Worm (Caenorhabditis elegans) whole organism, L3 larva: ENCODE results near the gene H43I07.4.

Experiments
- R02D3.7 ChIP-seq: fragments of 150-350 bp; optimal IDR thresholded peaks from 2 replicates; lab custom pipeline; 2014; ENCODE audit warnings: missing biosample characterization, missing genetic modification characterization
- aly-2 ChIP-seq: fragments of 150-350 bp; optimal IDR thresholded peaks from 2 replicates; lab custom pipeline; 2014; ENCODE audit warnings: missing biosample characterization, missing genetic modification characterization
- ceh-16 ChIP-seq: sonication (generic microtip); optimal IDR thresholded peaks from 2 replicates; lab custom pipeline; 2017; ENCODE audit warnings: missing biosample characterization, missing genetic modification characterization
- ceh-28 ChIP-seq: fragments of 150-350 bp; optimal IDR thresholded peaks from 2 replicates; lab custom pipeline; 2014; ENCODE audit warnings: missing biosample characterization, missing genetic modification reagents, missing genetic modification characterization
- ceh-82 ChIP-seq: fragments of 150-350 bp; optimal IDR thresholded peaks from 2 replicates; lab custom pipeline; 2014; ENCODE audit warnings: missing biosample characterization, missing genetic modification characterization
- ceh-9 ChIP-seq: sonication (generic microtip); optimal IDR thresholded peaks from 2 replicates; lab custom pipeline; 2018; ENCODE audit warnings: missing biosample characterization, missing genetic modification characterization
- daf-12 ChIP-seq: fragments of 150-350 bp; optimal IDR thresholded peaks from 2 replicates; lab custom pipeline; 2014; ENCODE audit warnings: missing biosample characterization, missing genetic modification reagents, missing genetic modification characterization
- elt-1 ChIP-seq: fragments of 150-350 bp; optimal IDR thresholded peaks from 2 replicates; lab custom pipeline; 2014; ENCODE audit warnings: missing biosample characterization, missing genetic modification characterization
- elt-2 ChIP-seq: sonication (generic microtip); optimal IDR thresholded peaks from 2 replicates; lab custom pipeline; 2016; ENCODE audit warnings: missing genetic modification reagents, mild to moderate bottlenecking, missing genetic modification characterization, missing compliant biosample characterization
- elt-3 ChIP-seq, 3 experiments: fragments of 150-350 bp in 1 of 3; sonication (generic microtip) in 2 of 3; optimal IDR thresholded peaks; 2 replicates in 2 of 3; 4 replicates in 1 of 3; lab custom pipeline; 2014 to 2017; ENCODE audit warnings: missing biosample characterization in 3 of 3, missing genetic modification characterization in 3 of 3
- fkh-10 ChIP-seq: sonication (generic microtip); optimal IDR thresholded peaks from 2 replicates; lab custom pipeline; 2017; ENCODE audit warnings: missing biosample characterization, missing genetic modification reagents, missing genetic modification characterization
- fos-1 ChIP-seq: fragments of 150-350 bp; optimal IDR thresholded peaks from 2 replicates; lab custom pipeline; 2014; ENCODE audit warnings: missing biosample characterization, missing genetic modification characterization
- hmg-11 ChIP-seq: sonication (generic microtip); optimal IDR thresholded peaks from 2 replicates; lab custom pipeline; 2016; ENCODE audit warnings: missing genetic modification characterization, missing compliant biosample characterization
- jun-1 ChIP-seq: fragments of 150-350 bp; optimal IDR thresholded peaks from 2 replicates; lab custom pipeline; 2014; ENCODE audit warnings: missing biosample characterization, missing genetic modification reagents, missing genetic modification characterization
- lin-15B ChIP-seq: fragments of 150-350 bp; optimal IDR thresholded peaks from 2 replicates; lab custom pipeline; 2014; ENCODE audit warnings: missing biosample characterization, missing genetic modification characterization
- lin-39 ChIP-seq: fragments of 150-350 bp; optimal IDR thresholded peaks from 2 replicates; lab custom pipeline; 2018; ENCODE audit warnings: missing biosample characterization, missing genetic modification reagents, missing genetic modification characterization
- lsy-12 ChIP-seq: sonication (generic microtip); optimal IDR thresholded peaks from 2 replicates; lab custom pipeline; 2016; ENCODE audit warnings: mild to moderate bottlenecking, missing genetic modification characterization, missing compliant biosample characterization
- mdl-1 ChIP-seq: fragments of 150-350 bp; optimal IDR thresholded peaks from 2 replicates; lab custom pipeline; 2014; ENCODE audit warnings: missing biosample characterization, missing genetic modification characterization
- mml-1 ChIP-seq: fragments of 150-350 bp; sonication (generic microtip); optimal IDR thresholded peaks from 3 replicates; lab custom pipeline; 2014; ENCODE audit warnings: missing biosample characterization, missing genetic modification characterization
- nfya-1 ChIP-seq: sonication (generic microtip); optimal IDR thresholded peaks from 2 replicates; lab custom pipeline; 2017; ENCODE audit warnings: missing genetic modification characterization, mild to moderate bottlenecking, missing compliant biosample characterization, antibody characterized with exemption, moderate library complexity; ENCODE audit not compliant: insufficient read depth
- nhr-11 ChIP-seq: fragments of 150-350 bp; optimal IDR thresholded peaks from 2 replicates; lab custom pipeline; 2014; ENCODE audit warnings: missing biosample characterization, missing genetic modification characterization
- nhr-23 ChIP-seq: fragments of 150-350 bp; optimal IDR thresholded peaks from 2 replicates; lab custom pipeline; 2014; ENCODE audit warnings: missing biosample characterization, missing genetic modification reagents, missing genetic modification characterization
- nhr-237 ChIP-seq: fragments of 150-350 bp; optimal IDR thresholded peaks from 2 replicates; lab custom pipeline; 2014; ENCODE audit warnings: missing biosample characterization, missing genetic modification characterization
- nhr-25 ChIP-seq: sonication (generic microtip); optimal IDR thresholded peaks from 2 replicates; lab custom pipeline; 2017; ENCODE audit warnings: missing biosample characterization, missing genetic modification characterization
- nhr-28 ChIP-seq: fragments of 150-350 bp; optimal IDR thresholded peaks from 2 replicates; lab custom pipeline; 2014; ENCODE audit warnings: missing biosample characterization, missing genetic modification characterization
- nhr-43 ChIP-seq: sonication (generic microtip); optimal IDR thresholded peaks from 2 replicates; lab custom pipeline; 2016; ENCODE audit warnings: mild to moderate bottlenecking, missing genetic modification characterization, missing compliant biosample characterization; ENCODE audit not compliant: poor library complexity, severe bottlenecking
- nhr-67 ChIP-seq: fragments of 150-350 bp; optimal IDR thresholded peaks from 2 replicates; lab custom pipeline; 2014; ENCODE audit warnings: missing biosample characterization, missing genetic modification characterization
- nhr-76 ChIP-seq: fragments of 150-350 bp; sonication (generic microtip); optimal IDR thresholded peaks from 5 replicates; lab custom pipeline; 2014; ENCODE audit warnings: missing biosample characterization, missing genetic modification characterization
- skn-1 ChIP-seq: fragments of 150-350 bp; optimal IDR thresholded peaks from 2 replicates; lab custom pipeline; 2014; ENCODE audit warnings: missing biosample characterization, missing genetic modification characterization
- snpc-4 ChIP-seq: fragments of 150-350 bp; optimal IDR thresholded peaks from 2 replicates; lab custom pipeline; 2014; ENCODE audit warnings: missing biosample characterization, missing genetic modification characterization
- tbx-2 ChIP-seq: sonication (generic microtip); optimal IDR thresholded peaks from 2 replicates; lab custom pipeline; 2016; ENCODE audit warnings: mild to moderate bottlenecking, missing genetic modification characterization, missing compliant biosample characterization
- unc-39 ChIP-seq: sonication (generic microtip); optimal IDR thresholded peaks from 4 replicates; lab custom pipeline; 2017; ENCODE audit warnings: missing biosample characterization, missing genetic modification characterization
- unc-62 ChIP-seq: fragments of 150-350 bp; sonication (generic microtip); optimal IDR thresholded peaks from 4 replicates; lab custom pipeline; 2014; ENCODE audit warnings: missing biosample characterization, missing genetic modification reagents, missing genetic modification characterization
- zag-1 ChIP-seq: fragments of 150-350 bp; optimal IDR thresholded peaks from 2 replicates; lab custom pipeline; 2014; ENCODE audit warnings: missing biosample characterization, missing genetic modification characterization
- ztf-4 ChIP-seq: fragments of 150-350 bp; optimal IDR thresholded peaks from 2 replicates; lab custom pipeline; 2014; ENCODE audit warnings: missing biosample characterization, missing genetic modification characterization

H43I07.4 gene

ce11 chrV:4204421-4204820 lies 11.5 kb upstream of the H43I07.4 start, which contains the start of gene H43I07.1:
H43I07.1 (plus strand) TSS chrV:4204721.
- TF ChIP-seq lin-39 (tag; lab: Kevin White, UChicago) (no peak), ceh-16 (tag; lab: Kevin White, UChicago) (no peak), nhr-43 (tag; lab: Kevin White, UChicago) (no peak), daf-12 (tag; lab: Kevin White, UChicago) (no peak), lin-15B (tag; lab: Kevin White, UChicago) (no peak), mdl-1 (tag; lab: Kevin White, UChicago) (no peak), nhr-76 (tag; lab: Kevin White, UChicago) (no peak), nhr-23 (tag; lab: Kevin White, UChicago) (no peak), fkh-10 (GFP tag; lab: Kevin White, UChicago) (no peak), nhr-28 (tag; lab: Kevin White, UChicago) (no peak), nhr-25 (no peak), hmg-11 (tag; lab: Kevin White, UChicago) (no peak), ceh-82 (tag; lab: Kevin White, UChicago) (no peak), elt-2 (tag; lab: Kevin White, UChicago) (no peak), snpc-4 (tag; lab: Kevin White, UChicago) (no peak), tbx-2 (no peak), aly-2 (tag; lab: Kevin White, UChicago) (no peak)
- TF ChIP-seq, all 47 proteins: peak for 0

- TF ChIP-seq fkh-10 (GFP tag; lab: Kevin White, UChicago), result peak; percentile 75
- TF ChIP-seq mml-1 (tag; lab: Kevin White, UChicago), result no peak
- TF ChIP-seq, all 47 proteins: peak for 1
These were observed 4.4 kb upstream of the H43I07.4 start for ce11 chrV:4211521-4211920.

- TF ChIP-seq nhr-76 (tag; lab: Kevin White, UChicago) (no peak), ceh-9 (no peak), lin-15B (tag; lab: Kevin White, UChicago) (no peak), unc-39 (tag; lab: Kevin White, UChicago) (no peak), R02D3.7 (tag; lab: Kevin White, UChicago) (no peak), nhr-67 (tag; lab: Kevin White, UChicago) (no peak), nfya-1 (tag; lab: Kevin White, UChicago) (no peak), elt-3 (tag; optimal IDR thresholded peaks at IDR 0.05; lab: Kevin White, UChicago) (no peak), nhr-23 (tag; lab: Kevin White, UChicago) (no peak), lin-39 (tag; lab: Kevin White, UChicago) (no peak), unc-62 (GFP tag; lab: Kevin White, UChicago) (no peak), nhr-11 (tag; lab: Kevin White, UChicago) (no peak), zag-1 (no peak)
These were observed 946 bp downstream of the H43I07.4 start for ce11 chrV:4216902-4217301.

- TF ChIP-seq ceh-28 (tag; lab: Kevin White, UChicago) (no peak), zag-1 (no peak), nhr-23 (tag; lab: Kevin White, UChicago) (no peak), ztf-4 (no peak), nfya-1 (tag; lab: Kevin White, UChicago) (peak; percentile 10), lin-39 (tag; lab: Kevin White, UChicago) (peak; percentile 24), nhr-237 (tag; lab: Kevin White, UChicago) (no peak), lsy-12 (tag; lab: Kevin White, UChicago) (no peak), mdl-1 (tag; lab: Kevin White, UChicago) (no peak), elt-1 (peak; percentile 46), lin-15B (tag; lab: Kevin White, UChicago) (no peak), elt-2 (tag; lab: Kevin White, UChicago) (no peak)
These were observed 2.3 kb downstream of the H43I07.4 start for ce11 chrV:4218268-4218667.

- TF ChIP-seq fos-1 (no peak), fkh-10 (GFP tag; lab: Kevin White, UChicago) (no peak), jun-1 (no peak), hmg-11 (tag; lab: Kevin White, UChicago) (no peak), skn-1 (tag; lab: Kevin White, UChicago) (no peak), ceh-16 (tag; lab: Kevin White, UChicago) (no peak)
These were observed 3.4 kb downstream of the H43I07.4 start, which contains the start of gene nlp-9 for ce11 chrV:4219342-4219741. nlp-9 (plus strand) TSS chrV:4219642.
